Worm (Caenorhabditis elegans) whole organism, young adult: ENCODE data around the gene rpl-38.
A peak's percentile ranks its signal among the peaks of the same experiment; 100 is the strongest.

Source experiments
- B0019.2 ChIP-seq: fragments of 200-800 bp; sonication (Bioruptor generic); conservative IDR thresholded peaks from 2 replicates; pipeline ENCODE4 v1.3.6; 2022; ENCODE audit warnings: missing genetic modification reagents, missing genetic modification characterization, missing compliant biosample characterization
- B0035.1 ChIP-seq: sonication (generic microtip); optimal IDR thresholded peaks from 2 replicates; lab custom pipeline; 2016; ENCODE audit warnings: missing genetic modification characterization, mild to moderate bottlenecking, missing compliant biosample characterization, missing genotype, missing genetic modification reagents
- B0336.3 ChIP-seq: fragments of 200-800 bp; sonication (Bioruptor generic); IDR thresholded peaks from 2 replicates; pipeline ENCODE4 v1.3.6; 2022; ENCODE audit warnings: missing genetic modification characterization, missing compliant biosample characterization
- C06A6.2 ChIP-seq: fragments of 200-800 bp; sonication (Bioruptor generic); conservative IDR thresholded peaks from 2 replicates; pipeline ENCODE4 v1.3.6; 2022; ENCODE audit warnings: missing genetic modification characterization, missing compliant biosample characterization
- C17E4.6 ChIP-seq: fragments of 200-800 bp; sonication (Bioruptor generic); IDR thresholded peaks from 2 replicates; pipeline ENCODE4 v1.3.6; 2022; ENCODE audit warnings: missing genetic modification reagents, missing genetic modification characterization, missing compliant biosample characterization
- D2030.7 ChIP-seq: fragments of 200-800 bp; sonication (Bioruptor generic); IDR thresholded peaks from 2 replicates; pipeline ENCODE4 v1.3.6; 2022; ENCODE audit warnings: missing genetic modification reagents, missing genetic modification characterization, missing compliant biosample characterization
- F22D6.2 ChIP-seq: sonication (generic microtip); optimal IDR thresholded peaks from 2 replicates; lab custom pipeline; 2016; ENCODE audit warnings: mild to moderate bottlenecking, missing genetic modification characterization, missing compliant biosample characterization
- F33H1.4 ChIP-seq: fragments of 200-800 bp; sonication (Bioruptor generic); IDR thresholded peaks from 2 replicates; pipeline ENCODE4 v1.3.6; 2022; ENCODE audit warnings: missing genetic modification reagents, missing genetic modification characterization, missing compliant biosample characterization
- F49E8.2 ChIP-seq: sonication (generic microtip); optimal IDR thresholded peaks from 3 replicates; lab custom pipeline; 2017; ENCODE audit warnings: missing genetic modification characterization, mild to moderate bottlenecking, missing compliant biosample characterization, antibody characterized with exemption, moderate library complexity; ENCODE audit not compliant: insufficient read depth
- F55B11.4 ChIP-seq: sonication (generic microtip); optimal IDR thresholded peaks from 2 replicates; lab custom pipeline; 2016; ENCODE audit warnings: missing compliant biosample characterization, missing genetic modification characterization, borderline replicate concordance; ENCODE audit not compliant: insufficient read depth
- K11D2.4 ChIP-seq: fragments of 200-800 bp; sonication (Bioruptor generic); IDR thresholded peaks from 2 replicates; pipeline ENCODE4 v1.3.6; 2022; ENCODE audit warnings: missing genetic modification reagents, missing genetic modification characterization, missing compliant biosample characterization
- T07F8.4 ChIP-seq: sonication (generic microtip); optimal IDR thresholded peaks from 2 replicates; lab custom pipeline; 2016; ENCODE audit warnings: mild to moderate bottlenecking, missing genetic modification characterization, moderate library complexity, missing compliant biosample characterization
- T26A5.8 ChIP-seq: sonication (generic microtip); optimal IDR thresholded peaks from 2 replicates; lab custom pipeline; 2016; ENCODE audit warnings: missing genetic modification characterization, missing compliant biosample characterization
- Y53F4B.3 ChIP-seq: fragments of 200-800 bp; sonication (Bioruptor generic); IDR thresholded peaks from 2 replicates; pipeline ENCODE4 v1.3.6; 2022; ENCODE audit warnings: missing genetic modification reagents, missing genetic modification characterization, missing compliant biosample characterization
- Y56A3A.18 ChIP-seq: fragments of 200-800 bp; sonication (Bioruptor generic); IDR thresholded peaks from 2 replicates; pipeline ENCODE4 v1.3.6; 2022; ENCODE audit warnings: missing genetic modification reagents, missing genetic modification characterization, missing compliant biosample characterization
- Y79H2A.3 ChIP-seq: fragments of 200-800 bp; sonication (Bioruptor generic); conservative IDR thresholded peaks from 2 replicates; pipeline ENCODE4 v1.3.6; 2022; ENCODE audit warnings: missing genetic modification reagents, missing genetic modification characterization, missing compliant biosample characterization
- Y95B8A.8 ChIP-seq: fragments of 200-800 bp; sonication (Bioruptor generic); IDR thresholded peaks from 2 replicates; pipeline ENCODE4 v1.3.6; 2022; ENCODE audit warnings: missing genetic modification reagents, missing genetic modification characterization, missing compliant biosample characterization
- akir-1 ChIP-seq: fragments of 200-800 bp; sonication (Bioruptor generic); optimal IDR thresholded peaks from 2 replicates; lab custom pipeline; 2018; ENCODE audit warnings: mild to moderate bottlenecking, missing genetic modification characterization, moderate library complexity, missing compliant biosample characterization
- aptf-2 ChIP-seq: fragments of 200-800 bp; sonication (Bioruptor generic); conservative IDR thresholded peaks from 2 replicates; pipeline ENCODE4 v1.3.6; 2022; ENCODE audit warnings: missing genetic modification reagents, missing genetic modification characterization, missing compliant biosample characterization
- atf-7 ChIP-seq: sonication (generic microtip); optimal IDR thresholded peaks from 2 replicates; lab custom pipeline; 2017; ENCODE audit warnings: mild to moderate bottlenecking, missing genetic modification characterization, missing compliant biosample characterization
- ccch-3 ChIP-seq: fragments of 200-800 bp; sonication (Bioruptor generic); optimal IDR thresholded peaks from 2 replicates; lab custom pipeline; 2018; ENCODE audit warnings: mild to moderate bottlenecking, missing genetic modification characterization, missing compliant biosample characterization
- cebp-2 ChIP-seq: fragments of 200-800 bp; sonication (Bioruptor generic); IDR thresholded peaks from 2 replicates; pipeline ENCODE4 v1.3.6; 2022; ENCODE audit warnings: missing genetic modification characterization, missing compliant biosample characterization
- ceh-100 ChIP-seq: fragments of 200-800 bp; sonication (Bioruptor generic); IDR thresholded peaks from 2 replicates; pipeline ENCODE4 v1.3.6; 2022; ENCODE audit warnings: missing genetic modification reagents, missing genetic modification characterization, missing compliant biosample characterization
- ceh-27 ChIP-seq: fragments of 200-800 bp; sonication (Bioruptor generic); optimal IDR thresholded peaks from 2 replicates; lab custom pipeline; 2018; ENCODE audit warnings: mild to moderate bottlenecking, missing genetic modification characterization, moderate library complexity, missing compliant biosample characterization
- chd-7 ChIP-seq: sonication (generic microtip); optimal IDR thresholded peaks from 2 replicates; lab custom pipeline; 2016; ENCODE audit warnings: mild to moderate bottlenecking, missing genetic modification characterization, moderate library complexity, missing compliant biosample characterization
- dox-1 ChIP-seq: fragments of 200-800 bp; sonication (Bioruptor generic); IDR thresholded peaks from 2 replicates; pipeline ENCODE4 v1.3.6; 2022; ENCODE audit warnings: missing genetic modification reagents, missing genetic modification characterization, missing compliant biosample characterization
- egl-44 ChIP-seq: fragments of 200-800 bp; sonication (Bioruptor generic); IDR thresholded peaks from 2 replicates; pipeline ENCODE4 v1.3.6; 2022; ENCODE audit warnings: missing genetic modification reagents, missing genetic modification characterization, missing compliant biosample characterization
- egrh-3 ChIP-seq: fragments of 200-800 bp; sonication (Bioruptor generic); IDR thresholded peaks from 2 replicates; pipeline ENCODE4 v1.3.6; 2022; ENCODE audit warnings: missing genetic modification reagents, missing genetic modification characterization, missing compliant biosample characterization
- hmg-1.2 ChIP-seq: fragments of 200-800 bp; sonication (Bioruptor generic); IDR thresholded peaks from 2 replicates; pipeline ENCODE4 v1.3.6; 2022; ENCODE audit warnings: missing genetic modification reagents, missing genetic modification characterization, missing compliant biosample characterization
- hrde-1 ChIP-seq: sonication (generic microtip); optimal IDR thresholded peaks from 2 replicates; lab custom pipeline; 2016; ENCODE audit warnings: missing genetic modification characterization, mild to moderate bottlenecking, missing compliant biosample characterization, moderate library complexity, missing genotype, missing genetic modification reagents, borderline replicate concordance
- mcd-1 ChIP-seq: fragments of 200-800 bp; sonication (Bioruptor generic); IDR thresholded peaks from 2 replicates; pipeline ENCODE4 v1.3.6; 2022; ENCODE audit warnings: missing genetic modification reagents, missing genetic modification characterization, missing compliant biosample characterization
- nfya-2 ChIP-seq: fragments of 200-800 bp; sonication (Bioruptor generic); IDR thresholded peaks from 2 replicates; pipeline ENCODE4 v1.3.6; 2022; ENCODE audit warnings: missing genetic modification reagents, missing genetic modification characterization, missing compliant biosample characterization
- nhr-27 ChIP-seq: fragments of 200-800 bp; sonication (Bioruptor generic); optimal IDR thresholded peaks from 2 replicates; lab custom pipeline; 2018; ENCODE audit warnings: mild to moderate bottlenecking, missing genetic modification characterization, moderate library complexity, missing compliant biosample characterization
- nhr-90 ChIP-seq: sonication (generic microtip); optimal IDR thresholded peaks from 2 replicates; lab custom pipeline; 2016; ENCODE audit warnings: missing genotype, mild to moderate bottlenecking, missing genetic modification characterization, missing compliant biosample characterization
- rcor-1 ChIP-seq: fragments of 200-800 bp; sonication (Bioruptor generic); IDR thresholded peaks from 2 replicates; pipeline ENCODE4 v1.3.6; 2022; ENCODE audit warnings: missing genetic modification reagents, missing genetic modification characterization, missing compliant biosample characterization
- rpc-1 ChIP-seq, 2 experiments: fragments of 150-350 bp in 1 of 2; sonication (generic microtip) in 1 of 2; optimal IDR thresholded peaks; 2 replicates each; lab custom pipeline; 2014 to 2018; ENCODE audit warnings: missing biosample characterization in 1 of 2, missing genetic modification characterization in 1 of 2, missing genetic modification reagents in 1 of 2, missing genotype in 1 of 2
- tlf-1 ChIP-seq: fragments of 200-800 bp; sonication (Bioruptor generic); optimal IDR thresholded peaks from 2 replicates; lab custom pipeline; 2018; ENCODE audit warnings: mild to moderate bottlenecking, missing genetic modification characterization, missing compliant biosample characterization
- xnd-1 ChIP-seq: sonication (generic microtip); optimal IDR thresholded peaks from 2 replicates; lab custom pipeline; 2016; ENCODE audit warnings: missing genotype, missing genetic modification reagents, missing genetic modification characterization, missing compliant biosample characterization
- ztf-18 ChIP-seq: sonication (generic microtip); optimal IDR thresholded peaks from 2 replicates; lab custom pipeline; 2016; ENCODE audit warnings: missing genotype, mild to moderate bottlenecking, missing genetic modification characterization, missing compliant biosample characterization
- ztf-22 ChIP-seq: fragments of 200-800 bp; sonication (Bioruptor generic); optimal IDR thresholded peaks from 2 replicates; lab custom pipeline; 2018; ENCODE audit warnings: mild to moderate bottlenecking, missing genetic modification characterization, moderate library complexity, missing compliant biosample characterization
- ztf-26 ChIP-seq: sonication (generic microtip); optimal IDR thresholded peaks from 2 replicates; lab custom pipeline; 2017; ENCODE audit warnings: missing genetic modification characterization, missing compliant biosample characterization
- ztf-3 ChIP-seq: fragments of 200-800 bp; sonication (Bioruptor generic); optimal IDR thresholded peaks from 2 replicates; lab custom pipeline; 2018; ENCODE audit warnings: mild to moderate bottlenecking, missing genetic modification characterization, missing compliant biosample characterization

The rpl-38 gene

DNA sequence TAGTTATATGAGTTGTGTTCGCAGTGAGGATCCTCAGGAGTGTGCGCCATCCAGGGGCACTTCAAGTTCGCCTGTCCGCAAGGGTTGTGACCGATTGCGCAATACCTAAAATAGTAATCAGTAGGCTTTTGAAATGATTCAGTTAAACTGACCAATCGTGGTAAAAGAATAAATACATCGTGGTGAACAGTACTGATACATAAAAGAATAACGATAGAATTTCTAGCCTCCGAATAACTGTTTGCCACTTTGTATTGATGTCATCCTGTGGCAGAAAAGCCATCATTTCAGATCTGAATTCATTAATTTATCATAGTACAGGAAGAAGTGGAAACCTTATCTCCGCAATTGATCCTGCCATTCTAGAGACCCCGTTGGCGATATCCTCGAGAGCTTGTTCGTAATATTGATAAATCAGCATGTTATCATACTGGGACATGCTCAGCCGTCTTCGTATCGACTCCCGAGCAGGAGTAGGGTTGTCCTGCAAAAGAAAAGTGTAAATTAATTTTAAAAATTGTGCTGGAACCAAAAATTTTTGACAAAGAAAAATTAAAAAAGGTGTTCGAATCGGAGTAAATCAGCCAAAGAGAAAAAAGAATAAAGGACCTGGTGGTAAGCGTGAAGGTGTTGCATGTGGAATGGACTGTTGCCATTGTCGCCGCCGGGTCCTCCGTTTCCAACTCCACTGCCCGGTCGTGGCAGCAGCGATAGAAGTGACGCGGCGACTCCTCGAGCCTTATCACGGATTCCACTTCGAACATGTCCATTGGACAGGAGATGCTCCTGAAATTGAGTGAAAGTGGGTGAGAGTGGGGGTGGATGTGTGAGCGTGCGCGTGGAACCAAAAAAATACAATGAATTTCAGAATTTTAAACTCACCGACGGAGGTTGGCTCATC lies 1.1 kb downstream of the rpl-38 start (continued):
- TF ChIP-seq hmg-1.2 (GFP tag; lab: Robert Waterston, UW), result no peak
- no peak for TF ChIP-seq T07F8.4 (tag; lab: Kevin White, UChicago)
- TF ChIP-seq rpc-1 (optimal IDR thresholded peaks at IDR 0.05; lab: Kevin White, UChicago), result no peak
- TF ChIP-seq rpc-1 (tag; optimal IDR thresholded peaks at IDR 0.05; lab: Kevin White, UChicago), result no peak
- no peak; the same call in 1 of the 2 replicates for TF ChIP-seq D2030.7 (GFP tag; lab: Robert Waterston, UW)
- peak; percentile 17; the same call in 1 of the 2 replicates for TF ChIP-seq rcor-1 (GFP tag; lab: Robert Waterston, UW)
- TF ChIP-seq nhr-27 (tag; lab: Kevin White, UChicago), result no peak
- TF ChIP-seq B0035.1 (tag; lab: Kevin White, UChicago), result no peak
- no peak for TF ChIP-seq ztf-22 (GFP tag; lab: Kevin White, UChicago)
- TF ChIP-seq atf-7 (tag; lab: Kevin White, UChicago), result no peak
- TF ChIP-seq aptf-2 (GFP tag; lab: Robert Waterston, UW), result no peak
- no peak for TF ChIP-seq T26A5.8 (tag; lab: Kevin White, UChicago)
- TF ChIP-seq xnd-1 (tag; lab: Kevin White, UChicago), result peak; percentile 46
- TF ChIP-seq K11D2.4 (GFP tag; lab: Robert Waterston, UW), result no peak
- TF ChIP-seq egrh-3 (GFP tag; lab: Robert Waterston, UW), result no peak
- TF ChIP-seq B0019.2 (GFP tag; lab: Robert Waterston, UW), result no peak
- TF ChIP-seq C17E4.6 (GFP tag; lab: Robert Waterston, UW), result no peak
- TF ChIP-seq ztf-18 (tag; lab: Kevin White, UChicago), result peak; percentile 50
- TF ChIP-seq Y56A3A.18 (GFP tag; lab: Robert Waterston, UW), result peak; percentile 42; the same call in 1 of the 2 replicates
- no peak for TF ChIP-seq C06A6.2 (GFP tag; lab: Robert Waterston, UW)
- TF ChIP-seq cebp-2, result no peak
- no peak for TF ChIP-seq F22D6.2 (tag; lab: Kevin White, UChicago)
- TF ChIP-seq ceh-100 (GFP tag; lab: Robert Waterston, UW), result peak; percentile 28; the same call in 1 of the 2 replicates
- TF ChIP-seq F55B11.4 (tag; lab: Kevin White, UChicago), result no peak
- peak; percentile 52 for TF ChIP-seq hrde-1 (tag; lab: Kevin White, UChicago)
- TF ChIP-seq Y53F4B.3, result no peak
- TF ChIP-seq dox-1, result no peak
- no peak for TF ChIP-seq chd-7 (tag; lab: Kevin White, UChicago)
- TF ChIP-seq ccch-3 (GFP tag; lab: Kevin White, UChicago), result no peak
- TF ChIP-seq Y95B8A.8, result no peak
- no peak for TF ChIP-seq egl-44 (GFP tag; lab: Robert Waterston, UW)
- peak; percentile 84 for TF ChIP-seq F49E8.2 (tag; lab: Kevin White, UChicago)
- 0 out of 2 replicates have a peak, but pooled peaks have one; percentile 41 for TF ChIP-seq F33H1.4
- no peak for TF ChIP-seq ztf-26 (tag; lab: Kevin White, UChicago)
- no peak for TF ChIP-seq Y79H2A.3 (GFP tag; lab: Robert Waterston, UW)
- TF ChIP-seq ceh-27 (GFP tag; lab: Kevin White, UChicago), result peak; percentile 37
- peak; percentile 34 for TF ChIP-seq tlf-1 (GFP tag; lab: Kevin White, UChicago)
- TF ChIP-seq ztf-3 (GFP tag; lab: Kevin White, UChicago), result no peak
- no peak for TF ChIP-seq nhr-90 (tag; lab: Kevin White, UChicago)
- TF ChIP-seq nfya-2 (GFP tag; lab: Robert Waterston, UW), result no peak
- peak; percentile 38; the same call in 1 of the 2 replicates for TF ChIP-seq mcd-1
- TF ChIP-seq akir-1 (GFP tag; lab: Kevin White, UChicago), result no peak
- TF ChIP-seq B0336.3 (GFP tag; lab: Robert Waterston, UW), result peak; percentile 96
- TF ChIP-seq, all 124 proteins: peak for 35
